Worm (Caenorhabditis elegans) whole organism, midembryonic: ENCODE data around the gene B0454.8.

Experiments
- T22C8.4 ChIP-seq: fragments of 200-800 bp; sonication (Bioruptor generic); IDR thresholded peaks from 2 replicates; pipeline ENCODE4 v1.3.6; 2022; ENCODE audit warnings: missing genetic modification characterization, missing compliant biosample characterization
- flt-1 ChIP-seq: fragments of 200-800 bp; sonication (Bioruptor generic); IDR thresholded peaks from 2 replicates; pipeline ENCODE4 v1.3.6; 2022; ENCODE audit warnings: missing genetic modification characterization, missing compliant biosample characterization
- med-1 ChIP-seq: sonication (generic microtip); optimal IDR thresholded peaks from 2 replicates; lab custom pipeline; 2017; ENCODE audit warnings: missing genetic modification characterization, mild to moderate bottlenecking, missing compliant biosample characterization, antibody characterized with exemption, missing genetic modification reagents; ENCODE audit not compliant: insufficient read depth
- ztf-23 ChIP-seq: fragments of 200-800 bp; sonication (Bioruptor generic); IDR thresholded peaks from 2 replicates; pipeline ENCODE4 v1.3.6; 2022; ENCODE audit warnings: missing genetic modification reagents, missing genetic modification characterization, missing compliant biosample characterization
- ztf-29 ChIP-seq: fragments of 200-800 bp; sonication (Bioruptor generic); IDR thresholded peaks from 2 replicates; pipeline ENCODE4 v1.3.6; 2022; ENCODE audit warnings: missing genetic modification reagents, missing genetic modification characterization, missing compliant biosample characterization

- TF ChIP-seq T22C8.4, result peak; percentile 58
- no peak for TF ChIP-seq ztf-23 (GFP tag; lab: Robert Waterston, UW)
- no peak for TF ChIP-seq ztf-29 (GFP tag; lab: Robert Waterston, UW)
- no peak for TF ChIP-seq med-1
- peak; percentile 62; the same call in 1 of the 2 replicates for TF ChIP-seq flt-1
Measured at ce11 chrII:3062222-3062621, 19.0 kb upstream of the B0454.8 start.
